Worm (Caenorhabditis elegans): ENCODE measurements around the gene Y25C1A.14.

Y25C1A.14 gene

ce11 chrII:3096060-3096459 lies 697 bp downstream of the Y25C1A.14 start, which contains the start of gene srg-23:
TSS of gene srg-23 (minus strand) at chrII:3096160.
- TF ChIP-seq elt-2 (tag; optimal IDR thresholded peaks at IDR 0.05) (no peak), lin-11 (tag; optimal IDR thresholded peaks at IDR 0.05) (no peak), pqm-1 (tag; optimal IDR thresholded peaks at IDR 0.05) (no peak), zip-5 (tag; optimal IDR thresholded peaks at IDR 0.05) (no peak), ceh-24 (tag; optimal IDR thresholded peaks at IDR 0.05) (no peak), C08G9.2 (tag; optimal IDR thresholded peaks at IDR 0.05) (no peak), hlh-30 (tag; optimal IDR thresholded peaks at IDR 0.05; ENCODE audit: insufficient read depth) (no peak), syd-9 (tag; optimal IDR thresholded peaks at IDR 0.05) (no peak), pax-1 (tag; optimal IDR thresholded peaks at IDR 0.05) (no peak), ceh-45 (GFP tag; IDR thresholded peaks at IDR 0.05) (no peak), fkh-6 (tag; optimal IDR thresholded peaks at IDR 0.05) (no peak), C38D4.7 (GFP tag; optimal IDR thresholded peaks at IDR 0.05) (no peak), ceh-14 (tag; optimal IDR thresholded peaks at IDR 0.05) (no peak), lim-6 (tag; optimal IDR thresholded peaks at IDR 0.05) (no peak), unc-42 (tag; optimal IDR thresholded peaks at IDR 0.05) (no peak), tbx-2 (tag; optimal IDR thresholded peaks at IDR 0.05) (no peak), ceh-19 (GFP tag; optimal IDR thresholded peaks at IDR 0.05) (no peak), unc-3 (GFP tag; conservative IDR thresholded peaks at IDR 0.05) (no peak), unc-3 (tag; optimal IDR thresholded peaks at IDR 0.05) (no peak), fkh-10 (GFP tag; optimal IDR thresholded peaks at IDR 0.05) (no peak)

DNA sequence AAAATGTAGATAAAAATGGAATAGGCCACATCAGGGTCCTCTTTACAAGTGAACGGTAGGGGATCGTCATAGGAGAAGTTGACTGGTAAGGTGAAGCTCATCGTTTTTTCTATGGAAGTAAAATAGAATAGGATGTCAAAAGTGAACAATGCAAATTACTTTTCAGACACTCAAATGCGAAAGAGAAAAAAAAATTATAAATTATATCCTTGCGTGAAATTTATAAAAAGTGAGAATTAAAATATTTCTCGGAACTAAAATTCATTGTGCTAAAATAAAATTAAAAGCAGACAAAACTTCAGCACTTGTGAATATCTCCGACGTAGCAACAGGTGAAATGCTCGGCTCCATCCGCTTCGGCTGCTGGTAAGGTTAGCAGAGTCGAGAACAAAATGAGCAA lies 3.4 kb downstream of the Y25C1A.14 start, which contains the start of gene srg-22:
Gene srg-22, minus strand, starts transcription at position 101 of the 400 bp plus-strand sequence.
- TF ChIP-seq ceh-48 (tag; optimal IDR thresholded peaks at IDR 0.05) (no peak), ceh-9 (tag; optimal IDR thresholded peaks at IDR 0.05) (no peak), sdc-2 (tag; optimal IDR thresholded peaks at IDR 0.05) (no peak), hlh-15 (tag; optimal IDR thresholded peaks at IDR 0.05) (no peak), unc-86 (tag; optimal IDR thresholded peaks at IDR 0.05) (no peak), ceh-45 (GFP tag; IDR thresholded peaks at IDR 0.05) (no peak), ttx-3 (tag; optimal IDR thresholded peaks at IDR 0.05) (no peak), sox-4 (tag; optimal IDR thresholded peaks at IDR 0.05) (no peak), pag-3 (tag; optimal IDR thresholded peaks at IDR 0.05; ENCODE audit: borderline replicate concordance) (no peak), C08G9.2 (tag; optimal IDR thresholded peaks at IDR 0.05) (no peak), syd-9 (tag; optimal IDR thresholded peaks at IDR 0.05) (no peak), npax-4 (tag; optimal IDR thresholded peaks at IDR 0.05) (no peak), ceh-18 (tag; optimal IDR thresholded peaks at IDR 0.05) (no peak), nhr-11 (tag; optimal IDR thresholded peaks at IDR 0.05) (no peak), K02D7.2 (tag; optimal IDR thresholded peaks at IDR 0.05) (no peak), ref-2 (tag; optimal IDR thresholded peaks at IDR 0.05) (no peak), K09A11.1 (tag; optimal IDR thresholded peaks at IDR 0.05; ENCODE audit: insufficient read depth) (no peak), hlh-6 (tag; optimal IDR thresholded peaks at IDR 0.05) (no peak), ahr-1 (tag; optimal IDR thresholded peaks at IDR 0.05) (no peak), tbx-2 (tag; optimal IDR thresholded peaks at IDR 0.05) (no peak)

DNA sequence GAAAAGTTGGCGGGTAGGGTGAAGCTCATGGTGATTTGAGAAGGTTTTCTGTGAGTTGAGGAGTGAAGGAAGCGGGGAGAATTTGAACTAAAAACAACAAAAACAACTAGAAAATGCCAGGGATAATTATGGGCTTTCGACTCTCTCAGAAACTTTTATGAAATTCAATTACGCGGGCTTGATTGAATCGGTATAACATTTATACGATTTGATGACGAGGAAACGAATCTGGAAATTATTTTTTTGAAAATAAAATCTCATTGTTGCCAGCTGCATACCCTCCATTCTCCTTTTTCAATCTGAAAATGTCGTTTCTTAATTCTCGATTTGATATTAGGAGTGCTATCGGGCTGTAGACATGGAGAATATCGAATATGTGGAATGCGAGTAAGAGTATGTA lies 5.5 kb downstream of the Y25C1A.14 start, which contains the start of gene srg-21:
Gene srg-21, minus strand, starts transcription at position 101 of the 400 bp plus-strand sequence.
- TF ChIP-seq unc-42 (tag; optimal IDR thresholded peaks at IDR 0.05): no peak
- no peak for TF ChIP-seq unc-3 (GFP tag; conservative IDR thresholded peaks at IDR 0.05)
- TF ChIP-seq unc-3 (tag; optimal IDR thresholded peaks at IDR 0.05): no peak
- TF ChIP-seq ama-1 (optimal IDR thresholded peaks at IDR 0.05): no peak
- TF ChIP-seq ceh-18 (tag; optimal IDR thresholded peaks at IDR 0.05): no peak
- TF ChIP-seq ttx-3 (tag; optimal IDR thresholded peaks at IDR 0.05): no peak
- no peak for TF ChIP-seq madf-2 (tag; optimal IDR thresholded peaks at IDR 0.05)
- no peak for TF ChIP-seq sox-4 (tag; optimal IDR thresholded peaks at IDR 0.05)
- TF ChIP-seq T23F11.4 (GFP tag; optimal IDR thresholded peaks at IDR 0.05): no peak
- no peak for TF ChIP-seq ceh-24 (tag; optimal IDR thresholded peaks at IDR 0.05)
- TF ChIP-seq hlh-15 (tag; optimal IDR thresholded peaks at IDR 0.05): no peak
- TF ChIP-seq hlh-13 (GFP tag; optimal IDR thresholded peaks at IDR 0.05): no peak

Measured in whole organism, late embryonic.